Fruit fly (Drosophila melanogaster) S2 (cell line): Measurements from ENCODE around the gene galectin.
A peak's percentile ranks its signal among the peaks of the same experiment; 100 is the strongest.

Experiments
- CG8478 ChIP-seq: fragments of >200 bp; optimal IDR thresholded peaks from 2 replicates; lab custom pipeline; 2018
- CTCF ChIP-seq, 2 experiments: fragments of >200 bp; optimal IDR thresholded peaks; 2 replicates each; lab custom pipeline; 2018

Gene galectin

DNA sequence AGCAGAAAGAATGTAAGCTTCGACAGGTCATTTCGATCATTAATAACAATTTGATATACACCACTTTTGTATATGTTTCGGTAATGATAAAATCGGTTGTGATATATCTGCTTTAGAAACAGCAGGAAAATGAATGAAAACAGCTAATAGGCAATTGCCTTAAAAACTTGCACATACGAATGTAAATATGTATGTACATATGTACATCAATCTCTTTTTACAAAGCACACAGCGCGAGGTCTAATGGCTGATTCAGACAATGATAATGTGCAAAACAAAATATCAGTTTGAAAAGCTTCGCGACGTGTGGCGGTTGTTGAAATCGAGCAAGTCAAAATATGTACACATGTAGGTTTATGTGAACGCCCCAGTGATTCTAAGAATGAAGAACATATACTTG is at the start of gene galectin:
Gene galectin (plus strand): TSS at position 301 of the 400 bp plus-strand sequence.
- TF ChIP-seq CG8478 (lab: Kevin White, UChicago) (no peak), CTCF (optimal IDR thresholded peaks at IDR 0.05; lab: Kevin White, UChicago) (no peak)

DNA sequence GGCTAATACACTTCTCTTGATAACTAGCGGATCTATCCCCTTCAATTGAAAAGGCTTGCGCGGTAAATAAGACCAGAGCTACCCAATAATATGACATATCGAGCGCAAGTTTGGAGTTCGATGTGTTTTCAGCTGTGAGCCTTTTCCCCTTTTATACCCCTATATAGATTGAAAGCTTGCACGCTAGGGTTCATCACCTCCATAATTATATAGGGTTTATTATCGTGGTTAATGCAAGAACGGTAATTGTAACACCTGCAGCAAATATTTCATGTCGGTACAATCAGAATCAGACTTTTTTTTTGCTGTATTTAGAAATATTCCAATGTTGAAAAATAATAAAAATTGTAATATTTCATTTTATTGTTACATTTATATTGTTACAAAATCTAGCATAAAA is 46.5 kb upstream of the galectin start, which contains the start of gene Ir21a:
Gene Ir21a (minus strand): TSS at position 101 of the 400 bp plus-strand sequence.
- TF ChIP-seq CTCF (optimal IDR thresholded peaks at IDR 0.05; lab: Kevin White, UChicago) (no peak), CG8478 (lab: Kevin White, UChicago) (no peak)

DNA sequence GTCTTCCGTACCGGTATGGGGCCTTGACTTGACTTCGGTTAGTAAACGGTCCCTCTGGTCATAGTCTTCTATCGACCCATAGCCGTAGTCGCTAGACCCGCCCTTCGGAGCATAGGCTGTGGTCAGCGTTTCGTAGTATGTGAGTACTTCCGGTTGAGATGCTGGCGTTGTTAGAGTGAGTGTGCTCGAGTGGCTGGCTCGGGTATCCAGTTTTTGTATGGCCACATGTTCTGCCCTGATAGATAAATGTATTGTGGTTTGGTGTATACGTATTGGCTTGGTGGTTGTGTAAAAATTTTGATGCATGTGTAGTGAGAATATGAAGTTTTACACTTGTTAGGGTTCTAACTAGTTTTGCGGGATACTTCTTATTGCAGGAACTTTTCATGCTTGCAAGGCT is 37.5 kb upstream of the galectin start:
- TF ChIP-seq CG8478 (lab: Kevin White, UChicago) (no peak), CTCF (optimal IDR thresholded peaks at IDR 0.05; lab: Kevin White, UChicago) (no peak)

DNA sequence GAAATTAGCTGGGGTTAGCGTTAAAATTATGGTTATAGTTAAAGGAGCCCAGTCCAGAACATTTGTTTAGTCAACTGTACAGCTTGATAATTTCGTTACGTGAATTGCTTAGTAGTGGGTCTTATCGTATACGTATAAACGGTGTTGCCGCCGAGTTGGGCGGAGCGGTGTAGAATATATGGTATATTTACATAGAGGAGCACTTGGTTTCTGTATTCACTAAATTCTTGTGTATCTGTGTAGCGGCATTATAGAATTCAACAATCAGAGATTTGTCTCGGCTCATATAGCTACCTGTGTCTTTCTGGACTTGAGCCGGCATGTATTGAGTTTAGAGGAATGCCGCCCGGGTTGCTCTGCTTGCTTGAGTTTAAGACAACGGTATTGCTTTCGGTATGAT is 36.1 kb upstream of the galectin start:
- TF ChIP-seq CG8478 (lab: Kevin White, UChicago) (no peak), CTCF (optimal IDR thresholded peaks at IDR 0.05; lab: Kevin White, UChicago) (peak; percentile 64 to 79)

DNA sequence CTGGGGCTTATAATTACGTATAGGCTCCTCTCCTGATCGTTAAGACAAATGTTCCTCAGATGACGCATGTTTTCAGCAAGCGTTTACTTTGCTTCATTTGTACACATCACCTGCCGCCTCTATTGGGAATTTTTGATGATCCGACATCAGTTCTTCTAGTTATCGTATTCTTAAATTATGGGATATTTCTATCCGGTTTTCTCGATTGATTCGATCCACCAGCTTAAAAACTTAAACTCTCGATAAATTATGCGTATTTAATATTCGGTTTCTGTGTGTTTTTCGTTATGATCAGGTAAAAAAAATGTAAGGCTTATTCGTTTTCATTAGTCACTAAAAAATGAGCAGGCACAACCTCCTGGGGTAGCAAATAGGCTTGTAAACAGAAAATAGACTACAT is 18.4 kb upstream of the galectin start:
- TF ChIP-seq CG8478 (lab: Kevin White, UChicago): no peak

DNA sequence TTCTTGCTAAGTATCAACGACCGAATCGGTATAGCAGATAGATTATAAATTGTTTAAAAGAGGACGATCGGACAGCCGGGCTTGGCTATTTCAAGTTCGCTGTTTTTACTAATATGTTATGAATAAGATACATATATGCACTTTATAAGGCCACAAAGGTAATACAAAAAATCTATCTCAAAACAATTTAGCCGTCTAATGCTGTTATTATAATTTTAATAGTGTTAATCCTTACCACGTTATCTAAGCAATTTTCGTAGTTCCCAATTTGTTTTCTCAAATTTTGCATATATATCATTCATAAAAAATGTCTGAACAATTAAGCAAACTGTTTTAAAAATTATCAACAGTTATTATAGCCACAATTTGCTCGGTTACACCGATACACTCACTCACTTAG is 14.7 kb upstream of the galectin start:
- TF ChIP-seq CG8478 (lab: Kevin White, UChicago) (no peak), CTCF (optimal IDR thresholded peaks at IDR 0.05; lab: Kevin White, UChicago) (no peak)

DNA sequence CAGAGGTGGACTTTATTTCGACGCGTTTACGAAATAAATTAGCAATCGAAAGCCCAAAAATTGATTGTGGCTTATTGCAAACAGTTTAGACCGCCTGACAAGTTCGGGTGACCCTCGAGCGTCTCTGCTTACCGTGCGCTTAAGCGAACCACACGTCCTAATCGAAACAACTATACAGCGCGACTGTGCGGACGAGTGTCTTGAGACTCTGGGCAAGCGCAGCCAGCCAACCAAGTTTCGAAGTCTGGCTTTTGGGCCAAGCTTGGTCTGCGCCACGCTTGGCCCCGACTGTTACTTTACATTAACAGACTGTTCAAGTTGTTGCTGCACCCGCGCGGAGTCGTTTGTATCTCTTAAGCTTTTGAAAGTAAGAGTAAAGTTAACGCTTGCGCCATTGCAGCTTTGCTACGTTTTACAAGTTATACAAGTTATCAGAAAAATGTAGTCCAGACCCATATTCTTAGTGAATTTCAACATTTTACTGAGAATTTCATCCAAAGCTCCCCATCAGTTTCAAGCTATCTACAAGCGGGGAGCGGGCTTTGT is 12.4 kb upstream of the galectin start:
- TF ChIP-seq CG8478 (lab: Kevin White, UChicago): no peak
- no peak for TF ChIP-seq CTCF (optimal IDR thresholded peaks at IDR 0.05; lab: Kevin White, UChicago)

DNA sequence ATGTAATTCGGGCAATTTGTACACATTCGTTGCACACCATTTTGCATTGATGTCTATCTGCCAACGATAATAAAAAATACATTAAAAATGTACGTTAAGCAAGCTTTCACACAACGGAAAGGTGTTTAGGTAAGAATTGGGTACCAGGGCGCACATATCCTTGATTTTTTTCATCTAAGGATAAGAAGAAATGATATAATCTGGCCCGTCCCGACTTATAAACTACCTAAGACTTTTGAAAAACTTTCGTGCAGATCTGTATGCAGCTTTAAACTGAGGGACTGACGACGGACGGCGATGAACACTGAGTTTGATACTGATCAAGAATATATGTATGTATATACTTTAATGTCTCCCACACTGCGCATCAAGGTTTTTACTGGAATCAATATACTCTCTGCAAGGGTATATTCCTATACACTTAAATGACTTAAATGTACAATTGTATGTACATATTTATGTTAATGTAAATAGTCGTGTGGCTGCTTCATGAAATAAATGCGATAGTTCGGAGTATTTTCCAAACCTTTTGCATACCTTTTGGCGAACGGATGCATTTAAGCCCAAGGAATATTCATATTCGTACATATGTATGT is 6.1 kb upstream of the galectin start, which contains the start of gene Cda5:
Gene Cda5 (minus strand): TSS at position 51 of the 596 bp plus-strand sequence.
- no peak for TF ChIP-seq CG8478 (lab: Kevin White, UChicago)
- TF ChIP-seq CTCF (optimal IDR thresholded peaks at IDR 0.05; lab: Kevin White, UChicago): peak; percentile 16 to 27

DNA sequence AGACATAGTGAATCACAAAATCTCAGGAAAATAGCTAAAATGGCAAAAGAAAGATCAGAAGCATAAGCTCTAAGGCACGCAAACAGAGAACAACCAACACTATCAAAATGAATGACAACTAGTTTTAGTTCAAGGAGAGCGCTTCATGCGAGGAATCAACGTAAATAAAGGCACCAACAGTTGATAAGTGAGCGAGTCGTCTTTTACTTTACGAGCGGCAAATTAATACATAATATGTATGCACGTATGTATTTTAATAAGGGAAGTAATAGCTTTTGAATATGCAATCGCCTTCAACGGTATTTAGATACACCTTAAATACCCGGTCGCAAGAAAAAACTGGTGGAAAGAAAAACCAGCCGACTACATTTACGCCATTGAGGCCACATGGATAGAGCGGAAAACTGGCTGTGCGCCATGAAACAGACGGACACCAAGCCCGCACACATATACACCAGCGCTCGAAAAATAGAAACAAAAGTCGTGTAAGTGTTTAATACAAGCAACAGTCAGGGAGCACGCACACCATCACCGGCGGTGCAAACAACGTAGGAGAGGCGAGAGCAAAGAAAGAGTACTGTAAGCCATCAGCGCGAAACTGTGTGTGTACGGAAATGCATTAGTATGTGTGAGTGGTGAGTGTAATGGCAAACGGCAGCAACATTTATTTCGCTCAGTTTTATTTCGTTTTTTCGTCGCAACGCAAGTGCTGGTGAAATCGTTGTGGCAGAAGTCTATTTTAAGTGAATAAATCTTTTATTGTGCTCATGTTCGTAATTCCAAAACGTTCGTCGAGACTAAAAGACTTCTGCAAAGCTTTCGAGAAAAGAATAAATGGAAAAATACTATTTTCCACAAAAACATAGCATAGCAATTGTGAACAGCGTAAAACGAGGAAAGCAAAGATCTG is 4.9 kb upstream of the galectin start, which contains the start of gene dbr:
Gene dbr (plus strand): TSS at position 114 of the 910 bp plus-strand sequence.
- TF ChIP-seq CTCF (optimal IDR thresholded peaks at IDR 0.05; lab: Kevin White, UChicago): no peak
- no peak for TF ChIP-seq CG8478 (lab: Kevin White, UChicago)

DNA sequence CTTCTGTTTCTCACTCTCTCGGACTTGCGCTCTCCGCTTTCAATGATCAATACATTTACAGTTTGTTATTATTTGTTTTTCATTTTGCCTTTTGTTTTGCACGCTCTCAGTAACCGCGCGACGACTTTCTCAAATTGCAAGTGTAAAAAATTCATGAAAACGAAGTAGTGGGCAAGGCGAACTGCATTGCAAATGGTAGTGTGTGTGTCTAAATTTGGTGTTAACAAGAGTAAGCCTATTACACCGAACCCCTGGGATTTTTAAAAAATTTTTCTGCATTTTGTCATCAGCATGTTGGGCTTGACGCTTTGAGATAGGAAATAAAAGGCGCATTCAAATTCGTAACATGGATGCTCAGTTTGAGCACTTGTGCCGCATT is 4.3 kb upstream of the galectin start:
- TF ChIP-seq CG8478 (lab: Kevin White, UChicago) (no peak), CTCF (optimal IDR thresholded peaks at IDR 0.05; lab: Kevin White, UChicago) (no peak)

DNA sequence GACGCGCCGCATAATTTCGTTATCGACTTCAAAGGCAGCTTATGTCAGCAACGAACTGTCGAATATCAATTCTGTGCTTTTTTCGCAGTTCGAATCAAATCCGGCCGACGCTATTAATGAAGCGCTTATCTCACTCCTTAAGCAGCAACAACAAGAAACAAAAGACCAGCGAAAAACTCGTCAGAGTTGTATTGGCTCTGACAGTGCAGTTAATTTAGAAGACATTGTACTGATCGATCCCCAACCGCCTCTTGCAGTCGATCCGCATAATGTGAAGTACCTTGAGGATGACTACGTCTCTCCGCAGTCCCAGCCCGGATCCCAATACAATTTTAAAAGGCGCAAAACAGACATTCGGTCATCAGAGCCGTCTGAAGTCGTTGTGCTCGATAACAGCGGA is 2.0 kb upstream of the galectin start:
- TF ChIP-seq CG8478 (lab: Kevin White, UChicago) (no peak), CTCF (optimal IDR thresholded peaks at IDR 0.05; lab: Kevin White, UChicago) (no peak)

DNA sequence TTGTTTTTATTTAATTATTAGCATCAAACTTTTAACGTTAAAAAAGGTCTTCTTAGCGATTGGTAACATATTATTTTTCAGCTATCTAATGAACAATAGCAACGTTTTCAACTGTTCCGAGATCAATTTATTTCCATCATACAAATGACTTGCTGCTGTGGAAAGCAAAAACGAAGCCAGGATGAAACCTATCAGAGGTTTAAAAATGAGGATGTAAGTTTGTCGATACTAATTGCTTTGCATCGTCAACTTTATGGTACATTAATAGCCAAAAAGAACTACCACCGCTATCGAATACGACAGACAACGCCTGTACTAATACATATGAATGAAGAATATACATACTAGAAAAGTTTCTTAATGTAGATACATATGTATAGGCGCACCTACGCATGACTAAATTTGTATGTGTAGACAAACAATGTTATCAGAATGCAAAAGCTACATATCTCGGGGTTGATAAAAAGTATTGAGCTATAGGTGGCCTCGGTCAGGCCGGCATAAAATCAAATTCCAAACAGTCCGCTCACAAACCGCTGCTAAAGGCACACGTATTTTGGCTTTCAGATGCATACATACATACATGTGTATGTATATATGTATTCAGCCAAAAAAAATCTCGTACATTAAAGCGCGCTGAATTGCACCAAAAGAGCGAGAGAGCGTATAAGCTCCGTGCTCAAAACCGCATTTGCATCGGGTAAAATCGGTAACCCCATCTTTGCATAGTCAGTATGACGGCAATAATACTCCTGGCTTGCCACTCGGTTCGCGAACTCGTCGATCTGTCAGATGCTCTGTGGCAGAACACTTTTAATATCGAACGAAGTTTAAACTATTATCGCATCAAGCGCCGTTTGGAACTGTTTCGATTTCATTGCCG is 553 bp downstream of the galectin start:
- TF ChIP-seq CTCF (optimal IDR thresholded peaks at IDR 0.05; lab: Kevin White, UChicago): no peak
- TF ChIP-seq CG8478 (lab: Kevin White, UChicago): no peak

DNA sequence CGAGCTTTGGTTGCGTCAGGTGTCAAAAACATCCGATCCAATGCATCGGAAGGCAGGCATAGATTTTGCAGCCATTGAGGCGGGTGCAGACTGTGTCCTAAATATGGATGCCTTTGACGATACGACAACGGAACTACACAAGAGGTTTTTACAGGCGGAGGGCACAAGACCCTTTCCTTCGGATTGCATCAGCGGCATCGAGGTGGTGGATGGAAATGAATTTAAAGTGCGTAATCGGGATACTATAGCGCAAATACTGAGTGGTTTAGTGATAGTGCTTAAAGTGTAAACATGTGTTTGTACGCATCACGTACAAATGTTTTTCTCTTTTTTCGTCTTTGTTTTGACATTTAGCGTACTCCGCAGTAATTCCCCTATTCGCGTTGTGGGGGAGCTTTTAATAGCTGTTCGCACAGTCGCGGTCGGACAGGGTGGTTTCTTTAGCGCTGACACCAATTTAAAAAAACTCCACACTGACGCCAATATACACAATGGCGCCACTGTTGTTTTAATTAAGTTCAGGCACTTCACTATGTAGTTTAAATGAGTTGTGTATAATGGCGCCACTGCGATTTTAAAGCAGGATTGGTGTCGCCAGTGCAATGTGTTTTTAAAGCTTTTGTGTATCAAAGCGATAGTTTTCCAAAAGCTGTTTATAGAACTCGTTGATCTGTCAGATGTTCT is 1.3 kb downstream of the galectin start:
- TF ChIP-seq CTCF (optimal IDR thresholded peaks at IDR 0.05; lab: Kevin White, UChicago): peak; percentile 59 to 62
- no peak for TF ChIP-seq CG8478 (lab: Kevin White, UChicago)
